Fruit fly (Drosophila melanogaster) S2 (cell line): Measurements from ENCODE around the gene CG11929.

Source experiments
- CG8478 ChIP-seq: fragments of >200 bp; optimal IDR thresholded peaks from 2 replicates; lab custom pipeline; 2018
- CTCF ChIP-seq, 2 experiments: fragments of >200 bp; optimal IDR thresholded peaks; 2 replicates each; lab custom pipeline; 2018

dm6 chr2L:4694421-4694820, 11.9 kb downstream of the CG11929 start, which contains the start of gene dcma:
- TF ChIP-seq CG8478 (lab: Kevin White, UChicago) (no peak), CTCF (optimal IDR thresholded peaks at IDR 0.05; lab: Kevin White, UChicago) (no peak)
